Worm (Caenorhabditis elegans) whole organism, late embryonic: ENCODE results near the gene R166.2.

Experiments used
- C38D4.7 ChIP-seq: fragments of 200-800 bp; sonication (Bioruptor generic); optimal IDR thresholded peaks from 2 replicates; lab custom pipeline; 2018; ENCODE audit warnings: mild to moderate bottlenecking, missing genetic modification characterization, moderate library complexity, missing compliant biosample characterization
- K09A11.1 ChIP-seq: sonication (generic microtip); optimal IDR thresholded peaks from 2 replicates; lab custom pipeline; 2017; ENCODE audit warnings: antibody characterized with exemption, mild to moderate bottlenecking, missing genetic modification characterization, missing compliant biosample characterization; ENCODE audit not compliant: insufficient read depth
- ama-1 ChIP-seq: fragments of 150-350 bp; optimal IDR thresholded peaks from 2 replicates; lab custom pipeline; 2014
- ceh-18 ChIP-seq: sonication (generic microtip); optimal IDR thresholded peaks from 2 replicates; lab custom pipeline; 2016; ENCODE audit warnings: missing genetic modification characterization, missing compliant biosample characterization
- ceh-19 ChIP-seq: fragments of 200-800 bp; sonication (Bioruptor generic); optimal IDR thresholded peaks from 2 replicates; lab custom pipeline; 2018; ENCODE audit warnings: mild to moderate bottlenecking, missing genetic modification characterization, missing compliant biosample characterization
- ceh-34 ChIP-seq: sonication (generic microtip); optimal IDR thresholded peaks from 2 replicates; lab custom pipeline; 2016; ENCODE audit warnings: mild to moderate bottlenecking, missing genetic modification characterization, missing compliant biosample characterization
- ceh-6 ChIP-seq: fragments of 200-800 bp; sonication (Bioruptor generic); optimal IDR thresholded peaks from 2 replicates; lab custom pipeline; 2018; ENCODE audit warnings: mild to moderate bottlenecking, missing genetic modification characterization, missing compliant biosample characterization
- ceh-9 ChIP-seq: sonication (generic microtip); optimal IDR thresholded peaks from 2 replicates; lab custom pipeline; 2016; ENCODE audit warnings: mild to moderate bottlenecking, missing genetic modification characterization, inconsistent platforms, missing compliant biosample characterization
- dve-1 ChIP-seq: sonication (generic microtip); optimal IDR thresholded peaks from 2 replicates; lab custom pipeline; 2017; ENCODE audit warnings: antibody characterized with exemption, mild to moderate bottlenecking, missing genetic modification characterization, missing compliant biosample characterization
- elt-2 ChIP-seq: sonication (generic microtip); optimal IDR thresholded peaks from 2 replicates; lab custom pipeline; 2016; ENCODE audit warnings: missing genetic modification reagents, missing genetic modification characterization, missing compliant biosample characterization
- fax-1 ChIP-seq: sonication (generic microtip); optimal IDR thresholded peaks from 2 replicates; lab custom pipeline; 2016; ENCODE audit warnings: missing genotype, missing genetic modification characterization, missing compliant biosample characterization
- fkh-10 ChIP-seq: fragments of 150-350 bp; optimal IDR thresholded peaks from 2 replicates; lab custom pipeline; 2014; ENCODE audit warnings: missing biosample characterization, missing genetic modification reagents, missing genetic modification characterization
- gmeb-2 ChIP-seq: sonication (generic microtip); optimal IDR thresholded peaks from 2 replicates; lab custom pipeline; 2016; ENCODE audit warnings: missing genetic modification characterization, inconsistent platforms, missing compliant biosample characterization
- hlh-13 ChIP-seq: fragments of 200-800 bp; sonication (Bioruptor generic); optimal IDR thresholded peaks from 2 replicates; lab custom pipeline; 2018; ENCODE audit warnings: mild to moderate bottlenecking, missing genetic modification characterization, missing compliant biosample characterization
- hlh-15 ChIP-seq: sonication (generic microtip); optimal IDR thresholded peaks from 2 replicates; lab custom pipeline; 2016; ENCODE audit warnings: missing genetic modification characterization, missing compliant biosample characterization
- hlh-30 ChIP-seq: sonication (generic microtip); optimal IDR thresholded peaks from 2 replicates; lab custom pipeline; 2017; ENCODE audit warnings: antibody characterized with exemption, missing genetic modification characterization, missing compliant biosample characterization; ENCODE audit not compliant: insufficient read depth
- lin-11 ChIP-seq: fragments of 200-800 bp; sonication (Bioruptor generic); optimal IDR thresholded peaks from 2 replicates; lab custom pipeline; 2018; ENCODE audit warnings: mild to moderate bottlenecking, missing genetic modification characterization, missing compliant biosample characterization
- madf-2 ChIP-seq: sonication (generic microtip); optimal IDR thresholded peaks from 2 replicates; lab custom pipeline; 2017; ENCODE audit warnings: missing genetic modification characterization, missing compliant biosample characterization
- nfya-1 ChIP-seq: sonication (generic microtip); optimal IDR thresholded peaks from 2 replicates; lab custom pipeline; 2017; ENCODE audit warnings: missing genetic modification characterization, mild to moderate bottlenecking, missing compliant biosample characterization, antibody characterized with exemption, moderate library complexity
- npax-4 ChIP-seq: sonication (generic microtip); optimal IDR thresholded peaks from 2 replicates; lab custom pipeline; 2016; ENCODE audit warnings: missing genetic modification characterization, missing compliant biosample characterization
- odd-2 ChIP-seq: sonication (generic microtip); optimal IDR thresholded peaks from 2 replicates; lab custom pipeline; 2017; ENCODE audit warnings: antibody characterized with exemption, mild to moderate bottlenecking, missing genetic modification characterization, missing compliant biosample characterization
- pag-3 ChIP-seq: sonication (generic microtip); optimal IDR thresholded peaks from 2 replicates; lab custom pipeline; 2016; ENCODE audit warnings: missing compliant biosample characterization, missing genetic modification characterization, borderline replicate concordance
- pat-9 ChIP-seq: fragments of 200-800 bp; sonication (Bioruptor generic); optimal IDR thresholded peaks from 2 replicates; lab custom pipeline; 2018; ENCODE audit warnings: mild to moderate bottlenecking, missing genetic modification characterization, moderate library complexity, missing compliant biosample characterization
- pax-1 ChIP-seq: fragments of 150-350 bp; optimal IDR thresholded peaks from 2 replicates; lab custom pipeline; 2014; ENCODE audit warnings: missing biosample characterization, missing genetic modification characterization
- pha-2 ChIP-seq: sonication (generic microtip); optimal IDR thresholded peaks from 2 replicates; lab custom pipeline; 2017; ENCODE audit warnings: mild to moderate bottlenecking, missing genetic modification characterization, missing compliant biosample characterization
- pha-4 ChIP-seq: fragments of 150-350 bp; optimal IDR thresholded peaks from 2 replicates; lab custom pipeline; 2018; ENCODE audit warnings: missing biosample characterization, missing genetic modification reagents, missing genetic modification characterization
- pqm-1 ChIP-seq: sonication (generic microtip); optimal IDR thresholded peaks from 2 replicates; lab custom pipeline; 2016; ENCODE audit warnings: missing genetic modification characterization, missing compliant biosample characterization
- ref-2 ChIP-seq: sonication (generic microtip); optimal IDR thresholded peaks from 2 replicates; lab custom pipeline; 2016; ENCODE audit warnings: missing genetic modification characterization, missing compliant biosample characterization
- rnt-1 ChIP-seq: sonication (generic microtip); optimal IDR thresholded peaks from 2 replicates; lab custom pipeline; 2016; ENCODE audit warnings: missing genetic modification characterization, missing compliant biosample characterization
- sdc-2 ChIP-seq: sonication (generic microtip); optimal IDR thresholded peaks from 2 replicates; lab custom pipeline; 2016; ENCODE audit warnings: missing genotype, missing genetic modification characterization, missing compliant biosample characterization
- syd-9 ChIP-seq: sonication (generic microtip); optimal IDR thresholded peaks from 2 replicates; lab custom pipeline; 2016; ENCODE audit warnings: mild to moderate bottlenecking, missing genetic modification characterization, moderate library complexity, missing compliant biosample characterization
- tbx-2 ChIP-seq: sonication (generic microtip); optimal IDR thresholded peaks from 2 replicates; lab custom pipeline; 2016; ENCODE audit warnings: missing genetic modification characterization, missing compliant biosample characterization
- tbx-7 ChIP-seq: sonication (generic microtip); optimal IDR thresholded peaks from 2 replicates; lab custom pipeline; 2016; ENCODE audit warnings: missing genotype, missing genetic modification characterization, missing compliant biosample characterization
- ttx-3 ChIP-seq: sonication (generic microtip); optimal IDR thresholded peaks from 2 replicates; lab custom pipeline; 2016; ENCODE audit warnings: missing genetic modification reagents, missing genetic modification characterization, missing compliant biosample characterization
- unc-3 ChIP-seq, 2 experiments: fragments of 200-800 bp in 1 of 2; sonication (Bioruptor generic) in 1 of 2; sonication (generic microtip) in 1 of 2; conservative IDR thresholded peaks in 1 of 2; optimal IDR thresholded peaks in 1 of 2; 2 replicates each; pipeline versions ENCODE4 v1.3.6 to Lab custom; 2016 to 2022; ENCODE audit warnings: missing compliant biosample characterization in 2 of 2, missing genetic modification characterization in 2 of 2, missing genetic modification reagents in 1 of 2
- unc-42 ChIP-seq: sonication (generic microtip); optimal IDR thresholded peaks from 2 replicates; lab custom pipeline; 2016; ENCODE audit warnings: missing genotype, missing genetic modification characterization, missing compliant biosample characterization
- unc-55 ChIP-seq: sonication (generic microtip); optimal IDR thresholded peaks from 2 replicates; lab custom pipeline; 2017; ENCODE audit warnings: missing biosample characterization, missing genetic modification reagents, missing genetic modification characterization
- ztf-16 ChIP-seq: sonication (generic microtip); optimal IDR thresholded peaks from 2 replicates; lab custom pipeline; 2017; ENCODE audit warnings: missing genetic modification characterization, missing compliant biosample characterization

R166.2 gene

ce11 chrII:10559671-10560184 lies 22.3 kb upstream of the R166.2 start:
- TF ChIP-seq ttx-3 (tag; lab: Kevin White, UChicago): no peak
- TF ChIP-seq, all 69 proteins: peak for 0

- peak; percentile 17 for TF ChIP-seq ceh-18 (tag; lab: Kevin White, UChicago)
- TF ChIP-seq tbx-2 (tag; lab: Kevin White, UChicago): peak; percentile 11
- TF ChIP-seq fkh-10 (GFP tag; lab: Kevin White, UChicago): no peak
- TF ChIP-seq hlh-30 (tag; lab: Kevin White, UChicago): peak; percentile 85
- TF ChIP-seq unc-42 (tag; lab: Kevin White, UChicago): peak; percentile 49
- TF ChIP-seq nfya-1 (tag; lab: Kevin White, UChicago): peak; percentile 24
- peak; percentile 34 for TF ChIP-seq ref-2 (tag; lab: Kevin White, UChicago)
- no peak for TF ChIP-seq ceh-34 (tag; lab: Kevin White, UChicago)
- no peak for TF ChIP-seq madf-2
- TF ChIP-seq, all 69 proteins: peak for 6
These were observed 21.5 kb upstream of the R166.2 start for ce11 chrII:10558962-10559415.

- TF ChIP-seq K09A11.1 (tag; lab: Kevin White, UChicago) (no peak), hlh-30 (tag; lab: Kevin White, UChicago) (peak; percentile 50)
These were observed 20.9 kb upstream of the R166.2 start for ce11 chrII:10558345-10558744.

DNA sequence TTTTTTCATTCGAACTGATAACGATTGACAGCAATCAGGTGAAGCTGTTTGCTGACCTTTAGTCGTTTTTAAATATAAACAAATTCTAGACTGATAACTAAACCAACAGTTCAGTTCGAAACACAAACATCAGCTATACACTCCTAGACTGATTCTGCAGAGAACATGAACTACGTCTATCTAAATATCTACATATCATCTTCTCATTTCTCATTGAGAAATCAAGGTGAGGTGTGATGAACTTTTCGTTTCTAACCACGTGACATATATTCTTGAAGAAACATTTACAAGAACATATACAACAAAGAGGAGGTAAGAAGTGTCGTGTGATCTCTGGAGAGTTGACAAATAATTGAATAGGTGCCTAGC lies 19.7 kb upstream of the R166.2 start:
- peak; percentile 43 for TF ChIP-seq hlh-30 (tag; lab: Kevin White, UChicago)
- no peak for TF ChIP-seq gmeb-2 (tag; lab: Kevin White, UChicago)

- TF ChIP-seq sdc-2 (tag; lab: Kevin White, UChicago) (no peak), elt-2 (peak; percentile 25)
These were observed 19.2 kb upstream of the R166.2 start for ce11 chrII:10556550-10557205.

DNA sequence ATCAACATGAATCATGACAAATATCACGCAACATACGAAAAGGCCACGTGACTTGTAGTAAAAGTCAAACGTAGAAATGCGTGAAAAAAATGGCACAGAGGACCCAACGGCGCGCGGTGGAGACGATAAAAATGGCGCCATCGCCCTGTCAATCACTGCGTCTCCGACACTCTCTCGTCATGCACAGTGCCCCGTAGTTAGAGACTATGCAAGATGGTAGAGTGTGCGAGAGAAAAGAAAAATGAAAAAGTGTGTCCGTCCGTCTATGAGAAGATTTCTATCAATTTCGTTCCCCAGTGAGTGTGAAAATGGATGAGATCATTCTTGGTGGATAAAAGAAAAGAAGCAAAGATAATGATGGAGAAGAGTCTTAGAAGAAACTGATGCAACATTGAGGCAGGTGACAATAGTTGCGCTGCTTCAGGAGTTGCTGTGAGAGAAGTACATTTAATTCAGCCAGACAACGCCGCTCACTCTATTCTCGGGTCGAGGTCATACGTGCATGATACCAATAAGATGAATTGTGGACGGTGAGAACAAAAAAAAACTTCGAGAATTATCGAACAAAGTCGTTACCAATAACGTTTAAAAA lies 18.1 kb upstream of the R166.2 start:
- TF ChIP-seq unc-55: peak; percentile 92
- TF ChIP-seq C38D4.7 (GFP tag; lab: Kevin White, UChicago): no peak
- no peak for TF ChIP-seq fax-1 (tag; lab: Kevin White, UChicago)
- no peak for TF ChIP-seq madf-2
- TF ChIP-seq unc-42 (tag; lab: Kevin White, UChicago): no peak
- TF ChIP-seq ceh-9: no peak
- TF ChIP-seq unc-3 (GFP tag; conservative IDR thresholded peaks at IDR 0.05; lab: Robert Waterston, UW): no peak
- no peak for TF ChIP-seq unc-3 (tag; optimal IDR thresholded peaks at IDR 0.05; lab: Kevin White, UChicago)
- no peak for TF ChIP-seq pax-1
- TF ChIP-seq ceh-19: no peak
- no peak for TF ChIP-seq syd-9
- TF ChIP-seq sdc-2 (tag; lab: Kevin White, UChicago): no peak
- TF ChIP-seq hlh-15 (tag; lab: Kevin White, UChicago): no peak
- TF ChIP-seq pha-4: no peak
- TF ChIP-seq odd-2 (tag; lab: Kevin White, UChicago): no peak
- TF ChIP-seq rnt-1: no peak
- TF ChIP-seq pag-3: no peak
- TF ChIP-seq npax-4: no peak
- TF ChIP-seq ceh-6 (GFP tag; lab: Kevin White, UChicago): no peak
- no peak for TF ChIP-seq pha-2
- TF ChIP-seq ztf-16 (tag; lab: Kevin White, UChicago): no peak
- no peak for TF ChIP-seq pqm-1
- TF ChIP-seq pat-9 (tag; lab: Kevin White, UChicago): no peak
- peak; percentile 12 for TF ChIP-seq ref-2 (tag; lab: Kevin White, UChicago)
- no peak for TF ChIP-seq dve-1 (tag; lab: Kevin White, UChicago)
- TF ChIP-seq lin-11 (tag; lab: Kevin White, UChicago): no peak
- no peak for TF ChIP-seq hlh-13 (GFP tag; lab: Kevin White, UChicago)
- peak; percentile 55 for TF ChIP-seq ceh-18 (tag; lab: Kevin White, UChicago)
- no peak for TF ChIP-seq ama-1 (lab: Kevin White, UChicago)
- TF ChIP-seq tbx-7 (tag; lab: Kevin White, UChicago): no peak
- peak; percentile 4 for TF ChIP-seq nfya-1 (tag; lab: Kevin White, UChicago)
